Fruit fly (Drosophila melanogaster) whole organism: ENCODE results near the gene TTLL4B.

Experiments
- CG8478 ChIP-seq: fragments of >200 bp; optimal IDR thresholded peaks from 2 replicates; lab custom pipeline; 2018; ENCODE audit warnings: inconsistent platforms
- Dll ChIP-seq: fragments of >200 bp; optimal IDR thresholded peaks from 2 replicates; lab custom pipeline; 2017
- pan ChIP-seq: fragments of >200 bp; optimal IDR thresholded peaks from 2 replicates; lab custom pipeline; 2017
- psq ChIP-seq: fragments of >200 bp; optimal IDR thresholded peaks from 2 replicates; lab custom pipeline; 2017

DNA sequence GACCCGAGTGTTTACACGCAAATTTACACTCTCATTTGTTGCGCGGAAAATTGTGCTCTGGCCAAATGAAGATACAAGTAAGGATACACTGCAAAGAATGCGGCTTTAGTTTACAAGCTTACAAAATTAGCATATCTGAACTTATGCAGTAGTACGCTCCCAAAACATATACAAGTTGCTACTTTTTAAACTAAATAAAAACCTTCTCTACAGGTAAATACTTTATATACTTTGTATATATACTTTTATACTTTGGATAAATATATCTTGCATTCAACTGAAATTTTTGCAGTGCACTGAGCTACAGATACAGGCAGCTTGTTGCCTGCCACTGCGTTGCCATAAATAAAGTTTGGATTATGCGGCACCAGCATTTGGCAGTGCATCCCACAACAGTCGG lies 14.6 kb upstream of the TTLL4B start:
- TF ChIP-seq pan (lab: Kevin White, UChicago), result no peak
- no peak for TF ChIP-seq CG8478
- TF ChIP-seq psq (lab: Kevin White, UChicago), result no peak
- no peak for TF ChIP-seq Dll (lab: Kevin White, UChicago)
